Fruit fly (Drosophila melanogaster) whole organism, embryonic: ENCODE data around the gene IntS10.

Source experiments
- Abd-B ChIP-seq: fragments of 200-800 bp; sonication (Bioruptor generic); optimal IDR thresholded peaks from 2 replicates; lab custom pipeline; 2018; ENCODE audit warnings: missing biosample characterization, mild to moderate bottlenecking, missing genetic modification characterization, moderate library complexity
- Antp ChIP-seq: fragments of 200-800 bp; sonication (Bioruptor generic); optimal IDR thresholded peaks from 3 replicates; lab custom pipeline; 2016; ENCODE audit warnings: missing biosample characterization, missing genetic modification characterization
- Atf-2 ChIP-seq: fragments of 200-800 bp; sonication (Bioruptor generic); optimal IDR thresholded peaks from 2 replicates; lab custom pipeline; 2016; ENCODE audit warnings: missing biosample characterization, missing genetic modification characterization
- CG10147 ChIP-seq: fragments of 200-800 bp; sonication (Bioruptor generic); optimal IDR thresholded peaks from 2 replicates; lab custom pipeline; 2019; ENCODE audit warnings: missing biosample characterization, mild to moderate bottlenecking, missing genetic modification characterization, moderate library complexity
- CG10431 ChIP-seq: fragments of 200-800 bp; sonication (Bioruptor generic); optimal IDR thresholded peaks from 3 replicates; lab custom pipeline; 2018; ENCODE audit warnings: missing biosample characterization, mild to moderate bottlenecking, missing genetic modification characterization
- CG10959 ChIP-seq: fragments of 200-800 bp; sonication (Bioruptor generic); IDR thresholded peaks from 2 replicates; pipeline ENCODE4 v1.3.6; 2022; ENCODE audit warnings: missing biosample characterization, missing genetic modification characterization
- CG14014 ChIP-seq: fragments of 200-800 bp; sonication (Bioruptor generic); IDR thresholded peaks from 2 replicates; pipeline ENCODE4 v1.3.6; 2022; ENCODE audit warnings: missing biosample characterization, missing genetic modification characterization
- CG14441 ChIP-seq: fragments of 200-800 bp; sonication (Bioruptor generic); IDR thresholded peaks from 2 replicates; pipeline ENCODE4 v1.3.6; 2022; ENCODE audit warnings: missing biosample characterization, missing genetic modification characterization
- CG14965 ChIP-seq: fragments of 200-800 bp; sonication (Bioruptor generic); optimal IDR thresholded peaks from 2 replicates; lab custom pipeline; 2016; ENCODE audit warnings: missing biosample characterization, missing genetic modification characterization, borderline replicate concordance
- CG16863 ChIP-seq: fragments of 200-800 bp; sonication (Bioruptor generic); optimal IDR thresholded peaks from 3 replicates; lab custom pipeline; 2016; ENCODE audit warnings: missing biosample characterization, missing genetic modification characterization
- CG17612 ChIP-seq: fragments of 200-800 bp; sonication (Bioruptor generic); IDR thresholded peaks from 2 replicates; pipeline ENCODE4 v1.3.6; 2022; ENCODE audit warnings: missing biosample characterization, missing genetic modification characterization
- CG2116 ChIP-seq: fragments of 200-800 bp; sonication (Bioruptor generic); optimal IDR thresholded peaks from 3 replicates; lab custom pipeline; 2018; ENCODE audit warnings: missing biosample characterization, mild to moderate bottlenecking, missing genetic modification characterization
- CG2120 ChIP-seq: fragments of 200-800 bp; sonication (Bioruptor generic); optimal IDR thresholded peaks from 3 replicates; lab custom pipeline; 2016; ENCODE audit warnings: missing biosample characterization, missing genetic modification characterization
- CG3065 ChIP-seq: fragments of 200-800 bp; sonication (Bioruptor generic); optimal IDR thresholded peaks from 2 replicates; lab custom pipeline; 2016; ENCODE audit warnings: missing biosample characterization, missing genetic modification characterization
- CG31365 ChIP-seq: fragments of 200-800 bp; sonication (Bioruptor generic); optimal IDR thresholded peaks from 2 replicates; lab custom pipeline; 2018; ENCODE audit warnings: missing biosample characterization, mild to moderate bottlenecking, missing genetic modification characterization
- CG31441 ChIP-seq: fragments of 200-800 bp; sonication (Bioruptor generic); IDR thresholded peaks from 2 replicates; pipeline ENCODE4 v1.3.6; 2022; ENCODE audit warnings: missing biosample characterization, missing genetic modification characterization
- CG34224 ChIP-seq: fragments of 200-800 bp; sonication (Bioruptor generic); IDR thresholded peaks from 3 replicates; pipeline ENCODE4 v1.3.6; 2022; ENCODE audit warnings: missing biosample characterization, missing genetic modification characterization; ENCODE audit not compliant: partially characterized antibody
- CG4328 ChIP-seq: fragments of 200-800 bp; sonication (Bioruptor generic); optimal IDR thresholded peaks from 3 replicates; lab custom pipeline; 2017; ENCODE audit warnings: missing biosample characterization, missing genetic modification reagents, missing genetic modification characterization
- CG6175 ChIP-seq: fragments of 200-800 bp; sonication (Bioruptor generic); IDR thresholded peaks from 3 replicates; pipeline ENCODE4 v1.3.6; 2022; ENCODE audit warnings: missing biosample characterization, missing genetic modification characterization
- CG8765 ChIP-seq: fragments of 200-800 bp; sonication (Bioruptor generic); IDR thresholded peaks from 2 replicates; pipeline ENCODE4 v1.3.6; 2022; ENCODE audit warnings: missing biosample characterization, missing genetic modification characterization
- CG9609 ChIP-seq: fragments of 200-800 bp; sonication (Bioruptor generic); optimal IDR thresholded peaks from 3 replicates; lab custom pipeline; 2016; ENCODE audit warnings: missing biosample characterization, missing genetic modification characterization
- CTCF ChIP-seq: fragments of 200-800 bp; sonication (Bioruptor generic); optimal IDR thresholded peaks from 2 replicates; lab custom pipeline; 2017; ENCODE audit warnings: missing biosample characterization, mild to moderate bottlenecking, missing genetic modification characterization, moderate library complexity
- D19A ChIP-seq: fragments of 200-800 bp; optimal IDR thresholded peaks from 3 replicates; lab custom pipeline; 2019; ENCODE audit warnings: missing biosample characterization, mild to moderate bottlenecking, missing genetic modification characterization, moderate library complexity
- Ets65A ChIP-seq: fragments of 200-800 bp; sonication (Bioruptor generic); peaks from one replicate; lab custom pipeline; 2016; ENCODE audit warnings: missing biosample characterization, missing genetic modification characterization
- Gsc ChIP-seq: fragments of 200-800 bp; sonication (Bioruptor generic); IDR thresholded peaks from 2 replicates; pipeline ENCODE4 v1.3.6; 2022; ENCODE audit warnings: missing biosample characterization, missing genetic modification characterization
- Hr39 ChIP-seq: fragments of >200 bp; optimal IDR thresholded peaks from 2 replicates; lab custom pipeline; 2017
- Mes4 ChIP-seq: fragments of 200-800 bp; sonication (Bioruptor generic); optimal IDR thresholded peaks from 2 replicates; lab custom pipeline; 2016; ENCODE audit warnings: missing biosample characterization, missing genetic modification characterization
- Opbp ChIP-seq: fragments of 200-800 bp; sonication (Bioruptor generic); IDR thresholded peaks from 3 replicates; pipeline ENCODE4 v1.3.6; 2022; ENCODE audit warnings: missing biosample characterization, missing genetic modification characterization; ENCODE audit not compliant: partially characterized antibody
- ara ChIP-seq: fragments of 200-800 bp; sonication (Bioruptor generic); IDR thresholded peaks from 2 replicates; pipeline ENCODE4 v1.3.6; 2022; ENCODE audit warnings: missing biosample characterization, missing genetic modification characterization
- bcd ChIP-seq: fragments of 200-800 bp; sonication (Bioruptor generic); optimal IDR thresholded peaks from 2 replicates; lab custom pipeline; 2017; ENCODE audit warnings: missing biosample characterization, mild to moderate bottlenecking, missing genetic modification characterization
- crol ChIP-seq: fragments of 200-800 bp; sonication (Bioruptor generic); IDR thresholded peaks from 2 replicates; pipeline ENCODE4 v1.3.6; 2022; ENCODE audit warnings: missing biosample characterization, missing genetic modification characterization
- disco-r ChIP-seq: fragments of 200-800 bp; sonication (Bioruptor generic); optimal IDR thresholded peaks from 2 replicates; lab custom pipeline; 2016; ENCODE audit warnings: missing biosample characterization, missing genetic modification characterization
- dysf ChIP-seq: fragments of 200-800 bp; sonication (Bioruptor generic); IDR thresholded peaks from 3 replicates; pipeline ENCODE4 v1.3.6; 2022; ENCODE audit warnings: missing biosample characterization, missing genetic modification characterization
- exex ChIP-seq: fragments of 200-800 bp; sonication (Bioruptor generic); optimal IDR thresholded peaks from 4 replicates; lab custom pipeline; 2018; ENCODE audit warnings: missing biosample characterization, mild to moderate bottlenecking, missing genetic modification characterization, moderate library complexity
- eyg ChIP-seq: fragments of 200-800 bp; sonication (Bioruptor generic); optimal IDR thresholded peaks from 3 replicates; lab custom pipeline; 2016; ENCODE audit warnings: missing biosample characterization, missing genetic modification characterization
- fd102C ChIP-seq: fragments of 200-800 bp; sonication (Bioruptor generic); optimal IDR thresholded peaks from 2 replicates; lab custom pipeline; 2018; ENCODE audit warnings: missing biosample characterization, mild to moderate bottlenecking, missing genetic modification characterization, moderate library complexity
- hkb ChIP-seq, 2 experiments: fragments of 200-800 bp in 1 of 2; fragments of >200 bp in 1 of 2; sonication (Bioruptor generic) in 1 of 2; IDR thresholded peaks in 1 of 2; optimal IDR thresholded peaks in 1 of 2; 2 replicates each; pipeline versions ENCODE4 v1.3.6 to Lab custom; 2017 to 2022; ENCODE audit warnings: missing biosample characterization in 1 of 2, missing genetic modification characterization in 1 of 2
- lilli ChIP-seq: fragments of 200-800 bp; sonication (Bioruptor generic); optimal IDR thresholded peaks from 3 replicates; lab custom pipeline; 2016; ENCODE audit warnings: missing biosample characterization, missing genetic modification characterization
- nau ChIP-seq: fragments of 200-800 bp; sonication (Bioruptor generic); optimal IDR thresholded peaks from 3 replicates; lab custom pipeline; 2017; ENCODE audit warnings: missing biosample characterization, mild to moderate bottlenecking, missing genetic modification characterization, missing genetic modification reagents
- nerfin-1 ChIP-seq: fragments of 200-800 bp; sonication (Bioruptor generic); optimal IDR thresholded peaks from 3 replicates; lab custom pipeline; 2019; ENCODE audit warnings: missing biosample characterization, mild to moderate bottlenecking, missing genetic modification characterization, moderate library complexity
- pan ChIP-seq, 4 experiments: fragments of >200 bp in 3 of 4; fragments of 200-800 bp in 1 of 4; sonication (Bioruptor generic) in 1 of 4; optimal IDR thresholded peaks in 3 of 4; IDR thresholded peaks in 1 of 4; 2 replicates each; pipeline versions ENCODE4 v1.3.6 to Lab custom; 2017 to 2022; ENCODE audit warnings: missing biosample characterization in 2 of 4, missing genetic modification characterization in 2 of 4, mixed read lengths in 1 of 4
- salm ChIP-seq: fragments of 200-800 bp; sonication (Bioruptor generic); optimal IDR thresholded peaks from 2 replicates; lab custom pipeline; 2018; ENCODE audit warnings: missing biosample characterization, mild to moderate bottlenecking, missing genetic modification characterization
- sc ChIP-seq, 3 experiments: fragments of >200 bp in 2 of 3; fragments of 200-800 bp in 1 of 3; sonication (Bioruptor generic) in 1 of 3; optimal IDR thresholded peaks; 2 replicates in 2 of 3; 3 replicates in 1 of 3; lab custom pipeline; 2017; ENCODE audit warnings: mild to moderate bottlenecking in 1 of 3, missing biosample characterization in 1 of 3, missing genetic modification characterization in 1 of 3, missing genetic modification reagents in 1 of 3
- schlank ChIP-seq: fragments of 200-800 bp; sonication (Bioruptor generic); optimal IDR thresholded peaks from 2 replicates; lab custom pipeline; 2018; ENCODE audit warnings: missing biosample characterization, mild to moderate bottlenecking, missing genetic modification characterization
- sens ChIP-seq: fragments of 200-800 bp; sonication (Bioruptor generic); peaks from one replicate; lab custom pipeline; 2016; ENCODE audit warnings: missing biosample characterization, missing genetic modification characterization
- sens-2 ChIP-seq: fragments of 200-800 bp; sonication (Bioruptor generic); IDR thresholded peaks from 2 replicates; pipeline ENCODE4 v1.3.6; 2022; ENCODE audit warnings: missing biosample characterization, missing genetic modification characterization
- ssp ChIP-seq: fragments of 200-800 bp; sonication (Bioruptor generic); IDR thresholded peaks from 2 replicates; pipeline ENCODE4 v1.3.6; 2022; ENCODE audit warnings: missing biosample characterization, missing genetic modification characterization
- trem ChIP-seq: fragments of 200-800 bp; optimal IDR thresholded peaks from 3 replicates; lab custom pipeline; 2019; ENCODE audit warnings: missing biosample characterization, mild to moderate bottlenecking, missing genetic modification characterization, moderate library complexity
- wor ChIP-seq: fragments of 200-800 bp; sonication (Bioruptor generic); IDR thresholded peaks from 2 replicates; pipeline ENCODE4 v1.3.6; 2022; ENCODE audit warnings: missing biosample characterization, missing genetic modification characterization
- zfh2 ChIP-seq: fragments of 200-800 bp; sonication (Bioruptor generic); optimal IDR thresholded peaks from 2 replicates; lab custom pipeline; 2016; ENCODE audit warnings: missing biosample characterization, missing genetic modification characterization

The IntS10 gene

dm6 chr3L:3786344-3787076 is 20.0 kb upstream of the IntS10 start (continued):
- TF ChIP-seq Abd-B (GFP tag; lab: Kevin White, UChicago): no peak
- peak; percentile 44; the same call in 1 of the 3 replicates for TF ChIP-seq CG6175 (GFP tag; lab: Robert Waterston, UW)
- no peak for TF ChIP-seq Ets65A (GFP tag; lab: Kevin White, UChicago)
- TF ChIP-seq Opbp (GFP tag; lab: Robert Waterston, UW): no peak
- TF ChIP-seq CG10431: no peak
- peak; percentile 5 for TF ChIP-seq lilli
- TF ChIP-seq wor (GFP tag; lab: Robert Waterston, UW): peak; percentile 34; the same call in 1 of the 2 replicates
- no peak for TF ChIP-seq CG14965 (GFP tag; lab: Kevin White, UChicago)
- no peak for TF ChIP-seq Antp (GFP tag; lab: Kevin White, UChicago)
- TF ChIP-seq Atf-2 (GFP tag; lab: Kevin White, UChicago): no peak
- TF ChIP-seq CG34224 (GFP tag; lab: Robert Waterston, UW): no peak
- TF ChIP-seq sens (GFP tag; lab: Kevin White, UChicago): peak; percentile 74
- peak; percentile 57 for TF ChIP-seq salm (tag; lab: Kevin White, UChicago)
- TF ChIP-seq CG17612 (GFP tag; lab: Robert Waterston, UW): no peak
- TF ChIP-seq CG14014 (GFP tag; lab: Robert Waterston, UW): peak; percentile 53; the same call in 1 of the 2 replicates
- peak; percentile 77 for TF ChIP-seq exex (tag; lab: Kevin White, UChicago)
- TF ChIP-seq CG4328: no peak
- no peak for TF ChIP-seq trem
- TF ChIP-seq Gsc (GFP tag; lab: Robert Waterston, UW): no peak
- TF ChIP-seq zfh2 (GFP tag; lab: Kevin White, UChicago): no peak
- TF ChIP-seq Hr39: no peak
- TF ChIP-seq ara (GFP tag; lab: Robert Waterston, UW): no peak
- TF ChIP-seq CG31365: no peak
- no peak for TF ChIP-seq sens-2 (GFP tag; lab: Robert Waterston, UW)
- TF ChIP-seq schlank (tag; lab: Kevin White, UChicago): no peak
- TF ChIP-seq CG10147 (GFP tag; lab: Kevin White, UChicago): no peak
- no peak for TF ChIP-seq CG16863 (GFP tag; lab: Kevin White, UChicago)
- peak; percentile 59; the same call in 2 of the 3 replicates for TF ChIP-seq dysf (GFP tag; lab: Robert Waterston, UW)
- no peak for TF ChIP-seq CG8765
- 0 out of 2 replicates have a peak, but pooled peaks have one; percentile 22 for TF ChIP-seq ssp (GFP tag; lab: Robert Waterston, UW)
- peak; percentile 30 for TF ChIP-seq CG2120 (GFP tag; lab: Kevin White, UChicago)
- no peak for TF ChIP-seq eyg (GFP tag; lab: Kevin White, UChicago)
- no peak for TF ChIP-seq crol
- no peak for TF ChIP-seq disco-r (GFP tag; lab: Kevin White, UChicago)
- peak; percentile 48; the same call in 1 of the 2 replicates for TF ChIP-seq CG14441 (GFP tag; lab: Robert Waterston, UW)
- no peak for TF ChIP-seq bcd (GFP tag; lab: Kevin White, UChicago)
- no peak for TF ChIP-seq nerfin-1
- no peak for TF ChIP-seq fd102C (GFP tag; lab: Kevin White, UChicago)
- TF ChIP-seq pan (optimal IDR thresholded peaks at IDR 0.05; lab: Kevin White, UChicago): no peak
- TF ChIP-seq pan (GFP tag; optimal IDR thresholded peaks at IDR 0.05 in 1 of 2, IDR thresholded peaks at IDR 0.05 in 1 of 2): peak in 1 of 2 experiments; percentile 58
- no peak for TF ChIP-seq CG10959
- no peak for TF ChIP-seq CG9609 (GFP tag; lab: Kevin White, UChicago)
- no peak for TF ChIP-seq CTCF
- TF ChIP-seq CG2116 (GFP tag; lab: Kevin White, UChicago): no peak
- TF ChIP-seq D19A: peak; percentile 48
- no peak for TF ChIP-seq sc (optimal IDR thresholded peaks at IDR 0.05; lab: Kevin White, UChicago)
- TF ChIP-seq sc (GFP tag; optimal IDR thresholded peaks at IDR 0.05; lab: Kevin White, UChicago): no peak
- no peak for TF ChIP-seq hkb (optimal IDR thresholded peaks at IDR 0.05; lab: Kevin White, UChicago)
- peak; percentile 63 for TF ChIP-seq hkb (GFP tag; IDR thresholded peaks at IDR 0.05; lab: Robert Waterston, UW)
- TF ChIP-seq nau (GFP tag; lab: Kevin White, UChicago): no peak
- no peak for TF ChIP-seq CG3065 (GFP tag; lab: Kevin White, UChicago)
- no peak for TF ChIP-seq Mes4 (GFP tag; lab: Kevin White, UChicago)
- TF ChIP-seq CG31441 (GFP tag; lab: Robert Waterston, UW): peak; percentile 66
